Worm (Caenorhabditis elegans) whole organism, L1 larva: ENCODE measurements around the gene ceh-92.

ENCODE experiments used
- aly-2 ChIP-seq: fragments of 150-350 bp; optimal IDR thresholded peaks from 2 replicates; lab custom pipeline; 2014; ENCODE audit warnings: missing biosample characterization, missing genetic modification characterization
- ama-1 ChIP-seq: fragments of 150-350 bp; optimal IDR thresholded peaks from 2 replicates; lab custom pipeline; 2014
- ceh-88 ChIP-seq: fragments of 200-800 bp; sonication (Bioruptor generic); IDR thresholded peaks from 2 replicates; pipeline ENCODE4 v1.3.6; 2022; ENCODE audit warnings: missing genetic modification characterization, missing compliant biosample characterization
- efl-1 ChIP-seq, 4 experiments: fragments of 150-350 bp; optimal IDR thresholded peaks in 3 of 4; peaks in 1 of 4; 1 replicate in 1 of 4; 2 replicates in 3 of 4; lab custom pipeline; 2014; ENCODE audit warnings: missing biosample characterization in 2 of 4, missing genetic modification characterization in 2 of 4, missing genetic modification reagents in 2 of 4
- egl-27 ChIP-seq, 2 experiments: fragments of 150-350 bp in 1 of 2; sonication (generic microtip); optimal IDR thresholded peaks; 3 replicates each; lab custom pipeline; 2017 to 2018; ENCODE audit warnings: missing biosample characterization in 2 of 2, missing genetic modification characterization in 2 of 2, missing genetic modification reagents in 2 of 2
- lsy-2 ChIP-seq, 2 experiments: fragments of 150-350 bp; optimal IDR thresholded peaks; 2 replicates each; lab custom pipeline; 2014; ENCODE audit warnings: missing biosample characterization in 2 of 2, missing genetic modification characterization in 2 of 2
- nhr-237 ChIP-seq: fragments of 150-350 bp; optimal IDR thresholded peaks from 2 replicates; lab custom pipeline; 2014; ENCODE audit warnings: missing biosample characterization, missing genetic modification characterization
- tbx-2 ChIP-seq: sonication (generic microtip); optimal IDR thresholded peaks from 2 replicates; lab custom pipeline; 2016; ENCODE audit warnings: missing genetic modification characterization, missing compliant biosample characterization
- unc-98 ChIP-seq: fragments of 200-800 bp; sonication (Bioruptor generic); IDR thresholded peaks from 2 replicates; pipeline ENCODE4 v1.3.6; 2022; ENCODE audit warnings: missing genetic modification characterization, missing compliant biosample characterization

DNA sequence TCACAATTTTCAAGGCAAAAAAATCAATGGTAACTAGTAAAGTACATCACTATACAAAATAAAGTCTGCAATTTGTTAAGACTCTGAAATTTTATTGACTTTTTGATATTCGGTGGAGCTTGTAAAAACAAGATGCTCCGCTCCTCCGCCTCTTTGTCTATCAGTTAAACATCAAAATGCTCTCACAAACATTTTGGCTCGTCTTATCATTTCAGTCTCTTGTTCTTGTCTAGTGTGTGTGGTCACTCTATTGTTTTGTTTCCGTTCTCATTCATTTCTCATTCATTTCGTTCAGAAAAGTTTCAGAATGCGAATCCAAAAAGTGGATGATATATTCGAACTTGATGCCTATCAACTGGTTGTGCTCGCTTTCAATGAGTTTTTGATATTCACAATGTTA lies 33.3 kb upstream of the ceh-92 start, which contains the start of gene Y66D12A.13:
- TF ChIP-seq efl-1 (optimal IDR thresholded peaks at IDR 0.05; lab: Kevin White, UChicago) (no peak), efl-1 (GFP tag; optimal IDR thresholded peaks at IDR 0.05 in 1 of 2; lab: Kevin White, UChicago) (peak in 1 of 2 experiments; percentile 71), lsy-2 (tag; optimal IDR thresholded peaks at IDR 0.05; lab: Kevin White, UChicago) (no peak), aly-2 (tag; lab: Kevin White, UChicago) (no peak), egl-27 (tag; optimal IDR thresholded peaks at IDR 0.05; lab: Kevin White, UChicago) (no peak), unc-98 (GFP tag; lab: Robert Waterston, UW) (no peak), ama-1 (lab: Kevin White, UChicago) (no peak), ceh-88 (GFP tag; lab: Robert Waterston, UW) (no peak), nhr-237 (no peak), tbx-2 (tag; lab: Kevin White, UChicago) (no peak)
